Fruit fly (Drosophila melanogaster): ENCODE results near the gene CG4281.

CG4281 gene

DNA sequence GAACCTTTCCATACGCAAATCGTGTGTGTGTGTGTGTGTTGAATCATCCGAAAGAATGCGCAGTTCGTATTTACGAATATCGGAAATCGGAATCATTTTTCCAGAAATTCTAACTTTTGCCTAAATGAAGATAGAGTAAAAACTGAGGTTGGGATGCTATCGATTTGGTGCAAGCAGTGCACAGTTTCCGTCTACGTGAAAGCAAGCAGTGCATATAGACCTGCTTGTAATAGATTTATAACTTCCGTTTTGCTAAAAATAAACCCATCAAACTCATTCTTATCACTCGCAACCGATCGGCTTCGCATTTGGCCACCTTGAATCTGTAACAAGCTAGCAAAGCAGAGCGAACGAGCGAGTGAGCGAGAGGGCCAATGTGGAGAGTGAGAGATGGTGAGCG lies 41.4 kb upstream of the CG4281 start (continued):
- TF ChIP-seq Blimp-1 (GFP tag; optimal IDR thresholded peaks at IDR 0.05) (no peak), CG10462 (GFP tag; optimal IDR thresholded peaks at IDR 0.05) (no peak), CG7963 (GFP tag; IDR thresholded peaks at IDR 0.05; ENCODE audit: partially characterized antibody) (no peak), Kr (GFP tag; optimal IDR thresholded peaks at IDR 0.05) (no peak), insv (GFP tag; optimal IDR thresholded peaks at IDR 0.05) (no peak), B-H2 (GFP tag; optimal IDR thresholded peaks at IDR 0.05) (no peak), CG13296 (GFP tag; optimal IDR thresholded peaks at IDR 0.05) (peak; percentile 8), CG6689 (GFP tag; IDR thresholded peaks at IDR 0.05) (no peak), CG4282 (GFP tag; optimal IDR thresholded peaks at IDR 0.05) (no peak), lbe (GFP tag; optimal IDR thresholded peaks at IDR 0.05) (no peak), onecut (GFP tag; IDR thresholded peaks at IDR 0.05) (peak; percentile 24; the same call in 1 of the 2 replicates), Nf-YB (GFP tag; optimal IDR thresholded peaks at IDR 0.05) (no peak), CG10321 (GFP tag; IDR thresholded peaks at IDR 0.05) (no peak), CG12299 (tag; optimal IDR thresholded peaks at IDR 0.05) (no peak), NFAT (GFP tag; IDR thresholded peaks at IDR 0.05) (no peak), CG3847 (GFP tag; IDR thresholded peaks at IDR 0.05) (0 out of 2 replicates have a peak, but pooled peaks have one; percentile 22), CG2712 (tag; optimal IDR thresholded peaks at IDR 0.05) (no peak), mirr (GFP tag; optimal IDR thresholded peaks at IDR 0.05) (peak; percentile 12), maf-S (GFP tag; optimal IDR thresholded peaks at IDR 0.05) (no peak), CG32767 (GFP tag; IDR thresholded peaks at IDR 0.05) (no peak), Dfd (GFP tag; optimal IDR thresholded peaks at IDR 0.05) (no peak), fd64A (GFP tag; optimal IDR thresholded peaks at IDR 0.05) (no peak), Gsc (GFP tag; IDR thresholded peaks at IDR 0.05) (no peak), CG4328 (GFP tag; optimal IDR thresholded peaks at IDR 0.05) (no peak), CoRest (tag; optimal IDR thresholded peaks at IDR 0.05) (no peak), trem (tag; optimal IDR thresholded peaks at IDR 0.05) (no peak), chn (GFP tag; optimal IDR thresholded peaks at IDR 0.05) (no peak), CG33213 (GFP tag; optimal IDR thresholded peaks at IDR 0.05) (no peak), CG5953 (GFP tag; IDR thresholded peaks at IDR 0.05) (no peak), repo (GFP tag; optimal IDR thresholded peaks at IDR 0.05) (no peak), CG4820 (GFP tag; optimal IDR thresholded peaks at IDR 0.05) (no peak), bsh (GFP tag; optimal IDR thresholded peaks at IDR 0.05) (no peak), CG32532 (GFP tag; IDR thresholded peaks at IDR 0.05) (peak; percentile 16; the same call in 1 of the 2 replicates), CG4404 (GFP tag; IDR thresholded peaks at IDR 0.05) (no peak), C15 (GFP tag; IDR thresholded peaks at IDR 0.05) (no peak), ro (GFP tag; IDR thresholded peaks at IDR 0.05) (no peak), jing (GFP tag; optimal IDR thresholded peaks at IDR 0.05) (no peak), CG32772 (GFP tag; IDR thresholded peaks at IDR 0.05) (no peak), CG2199 (GFP tag; IDR thresholded peaks at IDR 0.05) (no peak), Ravus (GFP tag; IDR thresholded peaks at IDR 0.05) (no peak), CG8924 (tag; optimal IDR thresholded peaks at IDR 0.05) (no peak), Ets97D (GFP tag; optimal IDR thresholded peaks at IDR 0.05) (peak; percentile 79), CG30403 (GFP tag; optimal IDR thresholded peaks at IDR 0.05) (no peak), sd (tag; optimal IDR thresholded peaks at IDR 0.05) (no peak), Hsf (GFP tag; optimal IDR thresholded peaks at IDR 0.05) (no peak), Eip74EF (GFP tag; optimal IDR thresholded peaks at IDR 0.05) (peak in 1 of 2 experiments; percentile 44), hbn (GFP tag; IDR thresholded peaks at IDR 0.05; ENCODE audit: partially characterized antibody) (no peak), CG6272 (GFP tag; IDR thresholded peaks at IDR 0.05) (no peak), CG17361 (GFP tag; IDR thresholded peaks at IDR 0.05) (0 out of 3 replicates have a peak, but pooled peaks have one; percentile 30), HLHmδ (GFP tag; optimal IDR thresholded peaks at IDR 0.05) (no peak), caup (GFP tag; optimal IDR thresholded peaks at IDR 0.05; ENCODE audit: severe bottlenecking) (no peak), CG12071 (GFP tag; optimal IDR thresholded peaks at IDR 0.05) (no peak)
